Worm (Caenorhabditis elegans) whole organism, L2 larva: ENCODE data around the gene cogc-2.

Source experiments
- C34F6.9 ChIP-seq: fragments of 150-350 bp; optimal IDR thresholded peaks from 2 replicates; lab custom pipeline; 2014; ENCODE audit warnings: missing biosample characterization, missing genetic modification characterization
- F13H6.1 ChIP-seq: sonication (generic microtip); optimal IDR thresholded peaks from 2 replicates; lab custom pipeline; 2016; ENCODE audit warnings: missing genetic modification characterization, missing compliant biosample characterization
- R02D3.7 ChIP-seq: fragments of 150-350 bp; optimal IDR thresholded peaks from 2 replicates; lab custom pipeline; 2014; ENCODE audit warnings: missing biosample characterization, missing genetic modification characterization
- Y55F3AM.14 ChIP-seq: fragments of 200-800 bp; sonication (Bioruptor generic); optimal IDR thresholded peaks from 2 replicates; lab custom pipeline; 2018; ENCODE audit warnings: mild to moderate bottlenecking, missing genetic modification characterization, missing compliant biosample characterization
- ZK546.5 ChIP-seq: sonication (generic microtip); optimal IDR thresholded peaks from 2 replicates; lab custom pipeline; 2017; ENCODE audit warnings: missing biosample characterization, missing genetic modification characterization
- aly-2 ChIP-seq: fragments of 150-350 bp; optimal IDR thresholded peaks from 2 replicates; lab custom pipeline; 2014; ENCODE audit warnings: missing biosample characterization, missing genetic modification characterization
- ama-1 ChIP-seq: fragments of 150-350 bp; optimal IDR thresholded peaks from 2 replicates; lab custom pipeline; 2018; ENCODE audit warnings: inconsistent platforms
- blmp-1 ChIP-seq: sonication (generic microtip); optimal IDR thresholded peaks from 2 replicates; lab custom pipeline; 2017; ENCODE audit warnings: missing genetic modification characterization, mild to moderate bottlenecking, missing compliant biosample characterization, antibody characterized with exemption, moderate library complexity; ENCODE audit not compliant: insufficient read depth
- ceh-16 ChIP-seq: fragments of 150-350 bp; optimal IDR thresholded peaks from 2 replicates; lab custom pipeline; 2014; ENCODE audit warnings: missing biosample characterization, missing genetic modification characterization
- ceh-82 ChIP-seq: fragments of 150-350 bp; optimal IDR thresholded peaks from 2 replicates; lab custom pipeline; 2014; ENCODE audit warnings: missing biosample characterization, missing genetic modification characterization
- crh-2 ChIP-seq: sonication (generic microtip); optimal IDR thresholded peaks from 2 replicates; lab custom pipeline; 2017; ENCODE audit warnings: missing biosample characterization, missing genetic modification characterization
- dmd-4 ChIP-seq: sonication (generic microtip); optimal IDR thresholded peaks from 2 replicates; lab custom pipeline; 2017; ENCODE audit warnings: missing biosample characterization, missing genetic modification characterization
- egl-27 ChIP-seq: sonication (generic microtip); optimal IDR thresholded peaks from 3 replicates; lab custom pipeline; 2017; ENCODE audit warnings: missing biosample characterization, missing genetic modification reagents, missing genetic modification characterization
- elt-1 ChIP-seq: fragments of 150-350 bp; optimal IDR thresholded peaks from 2 replicates; lab custom pipeline; 2014; ENCODE audit warnings: missing biosample characterization, missing genetic modification characterization
- elt-3 ChIP-seq: sonication (generic microtip); optimal IDR thresholded peaks from 2 replicates; lab custom pipeline; 2017; ENCODE audit warnings: missing biosample characterization, missing genetic modification characterization
- fos-1 ChIP-seq: fragments of 150-350 bp; optimal IDR thresholded peaks from 2 replicates; lab custom pipeline; 2014; ENCODE audit warnings: missing biosample characterization, missing genetic modification characterization
- gmeb-1 ChIP-seq: fragments of 150-350 bp; optimal IDR thresholded peaks from 2 replicates; lab custom pipeline; 2014; ENCODE audit warnings: missing biosample characterization, missing genetic modification characterization
- lin-11 ChIP-seq: fragments of 150-350 bp; sonication (generic microtip); optimal IDR thresholded peaks from 2 replicates; lab custom pipeline; 2014; ENCODE audit warnings: missing biosample characterization, missing genetic modification characterization, inconsistent platforms, mixed read lengths
- lin-13 ChIP-seq: fragments of 150-350 bp; optimal IDR thresholded peaks from 2 replicates; lab custom pipeline; 2014; ENCODE audit warnings: missing biosample characterization, missing genetic modification reagents, missing genetic modification characterization
- lin-39 ChIP-seq: fragments of 150-350 bp; optimal IDR thresholded peaks from 2 replicates; lab custom pipeline; 2014; ENCODE audit warnings: missing biosample characterization, missing genetic modification reagents, missing genetic modification characterization
- lsy-2 ChIP-seq, 2 experiments: fragments of 150-350 bp in 1 of 2; sonication (generic microtip) in 1 of 2; optimal IDR thresholded peaks; 2 replicates each; lab custom pipeline; 2014 to 2017; ENCODE audit warnings: missing biosample characterization in 2 of 2, missing genetic modification characterization in 2 of 2
- mab-5 ChIP-seq: fragments of 150-350 bp; optimal IDR thresholded peaks from 2 replicates; lab custom pipeline; 2014; ENCODE audit warnings: missing biosample characterization, missing genetic modification characterization
- mbf-1 ChIP-seq: sonication (generic microtip); optimal IDR thresholded peaks from 2 replicates; lab custom pipeline; 2017; ENCODE audit warnings: missing biosample characterization, missing genetic modification characterization
- mdl-1 ChIP-seq, 2 experiments: fragments of 150-350 bp in 1 of 2; sonication (generic microtip) in 1 of 2; optimal IDR thresholded peaks; 2 replicates each; lab custom pipeline; 2017; ENCODE audit warnings: missing biosample characterization in 2 of 2, missing genetic modification characterization in 2 of 2
- nhr-10 ChIP-seq: sonication (generic microtip); optimal IDR thresholded peaks from 2 replicates; lab custom pipeline; 2017; ENCODE audit warnings: missing biosample characterization, missing genetic modification characterization
- nhr-11 ChIP-seq: fragments of 150-350 bp; optimal IDR thresholded peaks from 2 replicates; lab custom pipeline; 2014; ENCODE audit warnings: missing biosample characterization, missing genetic modification characterization
- nhr-12 ChIP-seq: fragments of 150-350 bp; optimal IDR thresholded peaks from 2 replicates; lab custom pipeline; 2014; ENCODE audit warnings: missing biosample characterization, missing genetic modification characterization
- nhr-129 ChIP-seq: fragments of 150-350 bp; optimal IDR thresholded peaks from 2 replicates; lab custom pipeline; 2014; ENCODE audit warnings: missing biosample characterization, missing genetic modification characterization
- nhr-21 ChIP-seq: fragments of 150-350 bp; optimal IDR thresholded peaks from 2 replicates; lab custom pipeline; 2014; ENCODE audit warnings: missing biosample characterization, missing genetic modification characterization
- nhr-23 ChIP-seq: fragments of 150-350 bp; optimal IDR thresholded peaks from 2 replicates; lab custom pipeline; 2014; ENCODE audit warnings: missing biosample characterization, missing genetic modification reagents, missing genetic modification characterization
- nhr-237 ChIP-seq: fragments of 150-350 bp; optimal IDR thresholded peaks from 2 replicates; lab custom pipeline; 2014; ENCODE audit warnings: missing biosample characterization, missing genetic modification characterization
- nhr-25 ChIP-seq: fragments of 150-350 bp; sonication (generic microtip); optimal IDR thresholded peaks from 3 replicates; lab custom pipeline; 2014; ENCODE audit warnings: missing biosample characterization, missing genetic modification characterization
- nhr-6 ChIP-seq: fragments of 150-350 bp; optimal IDR thresholded peaks from 2 replicates; lab custom pipeline; 2014; ENCODE audit warnings: missing biosample characterization, missing genetic modification characterization
- nhr-77 ChIP-seq: fragments of 150-350 bp; optimal IDR thresholded peaks from 2 replicates; lab custom pipeline; 2014; ENCODE audit warnings: missing biosample characterization, missing genetic modification characterization
- peb-1 ChIP-seq: fragments of 150-350 bp; optimal IDR thresholded peaks from 2 replicates; lab custom pipeline; 2014; ENCODE audit warnings: missing biosample characterization, missing genetic modification characterization
- sem-4 ChIP-seq: fragments of 150-350 bp; optimal IDR thresholded peaks from 2 replicates; lab custom pipeline; 2014; ENCODE audit warnings: missing biosample characterization, missing genetic modification reagents, missing genetic modification characterization
- skn-1 ChIP-seq: sonication (generic microtip); optimal IDR thresholded peaks from 2 replicates; lab custom pipeline; 2017; ENCODE audit warnings: missing biosample characterization, missing genetic modification characterization
- sma-3 ChIP-seq: sonication (generic microtip); optimal IDR thresholded peaks from 2 replicates; lab custom pipeline; 2016; ENCODE audit warnings: missing genetic modification reagents, missing genetic modification characterization, missing compliant biosample characterization
- sma-9 ChIP-seq, 2 experiments: fragments of 150-350 bp in 1 of 2; sonication (generic microtip) in 1 of 2; optimal IDR thresholded peaks; 2 replicates each; lab custom pipeline; 2014 to 2016; ENCODE audit warnings: missing genetic modification characterization in 2 of 2, mild to moderate bottlenecking in 1 of 2, missing biosample characterization in 1 of 2, missing compliant biosample characterization in 1 of 2, missing genetic modification reagents in 1 of 2, moderate library complexity in 1 of 2
- snpc-4 ChIP-seq: fragments of 150-350 bp; optimal IDR thresholded peaks from 2 replicates; lab custom pipeline; 2014; ENCODE audit warnings: missing biosample characterization, missing genetic modification characterization
- unc-39 ChIP-seq: fragments of 150-350 bp; optimal IDR thresholded peaks from 2 replicates; lab custom pipeline; 2014; ENCODE audit warnings: missing biosample characterization, missing genetic modification characterization
- unc-55 ChIP-seq: fragments of 150-350 bp; sonication (generic microtip); optimal IDR thresholded peaks from 3 replicates; lab custom pipeline; 2014; ENCODE audit warnings: missing biosample characterization, missing genetic modification reagents, missing genetic modification characterization
- unc-62 ChIP-seq: fragments of 150-350 bp; optimal IDR thresholded peaks from 2 replicates; lab custom pipeline; 2014; ENCODE audit warnings: missing biosample characterization, missing genetic modification reagents, missing genetic modification characterization
- zag-1 ChIP-seq: fragments of 150-350 bp; optimal IDR thresholded peaks from 2 replicates; lab custom pipeline; 2014; ENCODE audit warnings: missing biosample characterization, missing genetic modification characterization
- ztf-1 ChIP-seq: fragments of 200-800 bp; sonication (Bioruptor generic); conservative IDR thresholded peaks from 2 replicates; pipeline ENCODE4 v1.3.6; 2022; ENCODE audit warnings: missing genetic modification characterization, missing compliant biosample characterization
- ztf-11 ChIP-seq: sonication (generic microtip); optimal IDR thresholded peaks from 2 replicates; lab custom pipeline; 2017; ENCODE audit warnings: missing biosample characterization, missing genetic modification characterization
- ztf-4 ChIP-seq: fragments of 150-350 bp; optimal IDR thresholded peaks from 2 replicates; lab custom pipeline; 2014; ENCODE audit warnings: missing biosample characterization, missing genetic modification characterization

Gene cogc-2

ce11 chrIV:7025835-7026234, 13.5 kb downstream of the cogc-2 start:
- TF ChIP-seq elt-1 (tag; lab: Kevin White, UChicago) (no peak), sma-9 (GFP tag; optimal IDR thresholded peaks at IDR 0.05; lab: Kevin White, UChicago) (peak; percentile 7), sma-9 (tag; optimal IDR thresholded peaks at IDR 0.05; lab: Kevin White, UChicago) (no peak), fos-1 (peak; percentile 91), crh-2 (tag; lab: Kevin White, UChicago) (peak; percentile 17)

DNA sequence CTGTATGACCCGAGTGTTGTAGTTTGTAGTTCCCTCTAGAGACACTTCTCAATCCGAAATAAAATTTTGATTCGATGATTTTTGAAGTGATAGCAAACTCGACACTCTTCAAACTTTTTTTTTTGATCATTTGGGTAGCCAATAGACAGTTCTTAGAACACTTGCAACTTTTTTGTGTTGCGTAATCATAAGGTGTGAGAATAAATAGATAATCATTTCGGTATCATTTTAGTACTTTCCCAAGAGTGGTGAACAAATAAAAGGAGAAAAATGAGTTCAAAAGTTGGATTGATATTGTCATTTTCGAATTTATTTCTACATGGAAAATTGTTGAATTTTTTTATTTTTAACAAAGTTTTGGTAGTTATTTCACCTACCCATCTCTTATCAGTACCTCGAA, 14.6 kb downstream of the cogc-2 start:
- TF ChIP-seq dmd-4 (tag; lab: Kevin White, UChicago) = no peak
- TF ChIP-seq gmeb-1 (tag; lab: Kevin White, UChicago) = no peak
- TF ChIP-seq mdl-1 (tag; optimal IDR thresholded peaks at IDR 0.05; lab: Kevin White, UChicago) = no peak
- peak; percentile 49 for TF ChIP-seq fos-1

DNA sequence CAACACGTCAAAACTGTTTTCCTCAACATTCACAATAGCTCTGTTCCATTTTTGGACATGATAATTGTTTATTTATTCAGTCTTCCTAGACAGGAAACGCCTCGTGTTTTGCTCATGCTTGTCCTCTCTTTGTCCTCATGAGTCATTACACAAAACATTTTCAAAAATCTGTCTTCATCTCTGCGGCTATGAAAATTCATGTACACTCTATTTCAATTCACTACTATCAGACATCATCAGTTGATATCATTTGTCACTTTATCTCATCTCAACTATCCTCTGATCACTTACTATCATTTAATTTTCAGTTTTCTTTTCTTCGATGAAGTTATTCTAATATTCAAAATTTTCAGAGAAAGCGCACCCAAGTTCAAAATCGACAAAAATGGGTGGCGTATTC, 15.5 kb downstream of the cogc-2 start, which contains the start of gene adah-1:
TSS of gene adah-1 (plus strand) at position 354 of the 400 bp plus-strand sequence.
- peak; percentile 4 for TF ChIP-seq C34F6.9 (tag; lab: Kevin White, UChicago)
- TF ChIP-seq fos-1 = peak; percentile 37
- TF ChIP-seq crh-2 (tag; lab: Kevin White, UChicago) = no peak
- peak; percentile 57 for TF ChIP-seq nhr-129

ce11 chrIV:7023004-7023403, 16.4 kb downstream of the cogc-2 start:
- TF ChIP-seq lin-13 (GFP tag; lab: Kevin White, UChicago) = no peak
- TF ChIP-seq nhr-21 (tag; lab: Kevin White, UChicago) = peak; percentile 45
- TF ChIP-seq ceh-16 (tag; lab: Kevin White, UChicago) = no peak
- no peak for TF ChIP-seq dmd-4 (tag; lab: Kevin White, UChicago)
- no peak for TF ChIP-seq R02D3.7
- peak; percentile 39 for TF ChIP-seq nhr-6 (tag; lab: Kevin White, UChicago)
- TF ChIP-seq ama-1 (lab: Kevin White, UChicago) = no peak
- peak; percentile 86 for TF ChIP-seq F13H6.1 (tag; lab: Kevin White, UChicago)
- peak; percentile 55 for TF ChIP-seq nhr-25 (tag; lab: Kevin White, UChicago)
- TF ChIP-seq zag-1 (tag; lab: Kevin White, UChicago) = no peak
- no peak for TF ChIP-seq peb-1 (tag; lab: Kevin White, UChicago)
- TF ChIP-seq ceh-82 = no peak
- TF ChIP-seq elt-1 (tag; lab: Kevin White, UChicago) = no peak
- TF ChIP-seq lsy-2 (tag; optimal IDR thresholded peaks at IDR 0.05; lab: Kevin White, UChicago) = peak in 1 of 2 experiments; percentile 81
- no peak for TF ChIP-seq nhr-23
- TF ChIP-seq fos-1 = peak; percentile 70
- TF ChIP-seq nhr-10 (tag; lab: Kevin White, UChicago) = no peak
- no peak for TF ChIP-seq nhr-77 (tag; lab: Kevin White, UChicago)
- TF ChIP-seq ztf-1 (GFP tag; lab: Robert Waterston, UW) = no peak
- TF ChIP-seq ztf-4 (tag; lab: Kevin White, UChicago) = peak; percentile 31
- TF ChIP-seq unc-55 = peak; percentile 58
- TF ChIP-seq mbf-1 (tag; lab: Kevin White, UChicago) = no peak
- TF ChIP-seq mab-5 (tag; lab: Kevin White, UChicago) = peak; percentile 70
- peak; percentile 8 for TF ChIP-seq snpc-4 (tag; lab: Kevin White, UChicago)
- TF ChIP-seq blmp-1 = peak; percentile 16
- peak; percentile 26 to 37 for TF ChIP-seq mdl-1 (tag; optimal IDR thresholded peaks at IDR 0.05; lab: Kevin White, UChicago)
- TF ChIP-seq unc-39 (tag; lab: Kevin White, UChicago) = no peak
- peak; percentile 65 for TF ChIP-seq crh-2 (tag; lab: Kevin White, UChicago)
- peak; percentile 84 for TF ChIP-seq sma-9 (GFP tag; optimal IDR thresholded peaks at IDR 0.05; lab: Kevin White, UChicago)
- no peak for TF ChIP-seq sma-9 (tag; optimal IDR thresholded peaks at IDR 0.05; lab: Kevin White, UChicago)
- TF ChIP-seq Y55F3AM.14 (GFP tag; lab: Kevin White, UChicago) = no peak
- no peak for TF ChIP-seq lin-11
- no peak for TF ChIP-seq unc-62 (GFP tag; lab: Kevin White, UChicago)
- TF ChIP-seq aly-2 = no peak
- TF ChIP-seq ztf-11 = no peak
- TF ChIP-seq sem-4 (tag; lab: Kevin White, UChicago) = peak; percentile 82
- TF ChIP-seq ZK546.5 (tag; lab: Kevin White, UChicago) = no peak
- TF ChIP-seq elt-3 (tag; lab: Kevin White, UChicago) = no peak
- no peak for TF ChIP-seq nhr-12 (tag; lab: Kevin White, UChicago)
- peak; percentile 87 for TF ChIP-seq nhr-129
- peak; percentile 45 for TF ChIP-seq gmeb-1 (tag; lab: Kevin White, UChicago)
- TF ChIP-seq egl-27 = peak; percentile 70
- peak; percentile 41 for TF ChIP-seq lin-39
- no peak for TF ChIP-seq nhr-237 (tag; lab: Kevin White, UChicago)
- TF ChIP-seq sma-3 (GFP tag; lab: Kevin White, UChicago) = peak; percentile 51
- TF ChIP-seq skn-1 (tag; lab: Kevin White, UChicago) = no peak
- no peak for TF ChIP-seq nhr-11 (tag; lab: Kevin White, UChicago)
